Worm (Caenorhabditis elegans) whole organism, L4/young adult: ENCODE measurements around the gene sdc-2.

ENCODE experiments used
- W03F9.2 ChIP-seq: fragments of 150-350 bp; optimal IDR thresholded peaks from 2 replicates; lab custom pipeline; 2014; ENCODE audit warnings: missing biosample characterization, missing genetic modification characterization
- dao-5 ChIP-seq: sonication (generic microtip); optimal IDR thresholded peaks from 2 replicates; lab custom pipeline; 2016; ENCODE audit warnings: missing genotype, missing genetic modification characterization, moderate library complexity, missing compliant biosample characterization
- him-1 ChIP-seq: sonication (generic microtip); optimal IDR thresholded peaks from 2 replicates; lab custom pipeline; 2016; ENCODE audit warnings: missing genotype, missing genetic modification reagents, missing genetic modification characterization, missing compliant biosample characterization

- TF ChIP-seq W03F9.2 (tag; lab: Kevin White, UChicago) (no peak), him-1 (tag; lab: Kevin White, UChicago) (no peak), dao-5 (tag; lab: Kevin White, UChicago) (no peak)
Observed at ce11 chrX:11518415-11518814, 4.1 kb upstream of the sdc-2 start.
